Fruit fly (Drosophila melanogaster): ENCODE measurements around the gene CG2924.

CG2924 gene

DNA sequence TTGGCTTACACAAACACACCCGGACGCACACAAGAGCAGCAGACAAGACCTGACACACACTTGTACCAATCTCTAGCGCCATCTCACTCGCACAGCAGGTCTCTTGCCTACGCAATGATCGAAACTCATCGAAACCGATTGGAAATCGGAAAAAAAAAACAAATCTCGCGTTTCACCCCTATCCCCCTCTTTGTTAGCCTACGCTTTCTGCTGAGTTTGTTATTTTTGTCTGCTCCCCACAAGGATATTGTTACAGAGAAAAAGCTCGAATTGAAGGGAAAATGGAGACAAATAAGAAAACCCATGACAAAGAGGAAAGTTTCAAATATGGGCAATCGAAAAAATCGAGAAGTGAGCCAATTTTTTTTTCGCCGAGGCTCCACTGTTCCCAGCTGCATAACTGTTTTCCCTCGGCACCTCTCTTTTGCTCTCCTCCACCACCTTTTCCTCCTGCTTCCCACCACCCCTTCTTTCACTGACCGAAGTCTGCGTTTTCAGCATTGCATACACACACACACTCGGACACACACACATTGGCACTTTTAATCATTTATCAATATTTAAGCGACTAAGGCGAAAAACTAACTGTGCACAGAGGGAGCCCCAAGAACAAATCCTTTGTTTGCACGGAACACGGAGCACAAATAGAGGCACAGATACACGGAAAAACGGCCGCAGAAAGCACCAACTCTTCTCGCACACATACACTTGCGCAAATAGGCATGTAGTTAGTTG, 572 bp downstream of the CG2924 start (continued):
- no peak for TF ChIP-seq CG34376 (GFP tag; optimal IDR thresholded peaks at IDR 0.05)
- TF ChIP-seq CG12219 (GFP tag; optimal IDR thresholded peaks at IDR 0.05), result no peak
- TF ChIP-seq cas (GFP tag; IDR thresholded peaks at IDR 0.05), result no peak
- peak; percentile 56 for TF ChIP-seq Drgx (GFP tag; IDR thresholded peaks at IDR 0.05)
- no peak for TF ChIP-seq otp (GFP tag; IDR thresholded peaks at IDR 0.05)
- no peak for TF ChIP-seq da (GFP tag; optimal IDR thresholded peaks at IDR 0.05)
- TF ChIP-seq Dp (GFP tag; optimal IDR thresholded peaks at IDR 0.05), result no peak
- peak; percentile 12 for TF ChIP-seq CG8290 (GFP tag; optimal IDR thresholded peaks at IDR 0.05)
- TF ChIP-seq CG8290 (tag; optimal IDR thresholded peaks at IDR 0.05), result peak in 1 of 2 experiments; percentile 42
- TF ChIP-seq ftz-f1 (GFP tag; optimal IDR thresholded peaks at IDR 0.05), result no peak
- no peak for TF ChIP-seq fd64A (GFP tag; optimal IDR thresholded peaks at IDR 0.05)
- TF ChIP-seq Atf-2 (GFP tag; optimal IDR thresholded peaks at IDR 0.05), result no peak
- TF ChIP-seq wdn (GFP tag; IDR thresholded peaks at IDR 0.05), result no peak
- 0 out of 3 replicates have a peak, but pooled peaks have one; percentile 5 for TF ChIP-seq Aef1 (GFP tag; IDR thresholded peaks at IDR 0.05)
- no peak for TF ChIP-seq Adf1 (GFP tag; IDR thresholded peaks at IDR 0.05)
- TF ChIP-seq CG15011 (GFP tag; optimal IDR thresholded peaks at IDR 0.05), result no peak
- no peak for TF ChIP-seq CG17186 (GFP tag; optimal IDR thresholded peaks at IDR 0.05)
- TF ChIP-seq Kr (GFP tag; optimal IDR thresholded peaks at IDR 0.05), result peak; percentile 58
- TF ChIP-seq Atf6 (GFP tag; IDR thresholded peaks at IDR 0.05), result no peak
- no peak for TF ChIP-seq Lim3 (GFP tag; IDR thresholded peaks at IDR 0.05)
- no peak for TF ChIP-seq NK7.1 (GFP tag; optimal IDR thresholded peaks at IDR 0.05)
- no peak for TF ChIP-seq pnt (GFP tag; optimal IDR thresholded peaks at IDR 0.05)
- TF ChIP-seq CG34224 (GFP tag; IDR thresholded peaks at IDR 0.05; ENCODE audit: partially characterized antibody), result no peak
- no peak for TF ChIP-seq br (optimal IDR thresholded peaks at IDR 0.05)
- TF ChIP-seq Hr51 (GFP tag; optimal IDR thresholded peaks at IDR 0.05), result no peak
- TF ChIP-seq E2f2 (GFP tag; IDR thresholded peaks at IDR 0.05), result no peak
- no peak for TF ChIP-seq ken (GFP tag; IDR thresholded peaks at IDR 0.05)
- TF ChIP-seq ranshi (GFP tag; IDR thresholded peaks at IDR 0.05), result no peak
- no peak for TF ChIP-seq dmrt99B (tag; optimal IDR thresholded peaks at IDR 0.05)
- TF ChIP-seq CG33213 (GFP tag; optimal IDR thresholded peaks at IDR 0.05), result no peak
- TF ChIP-seq Hr3 (GFP tag; optimal IDR thresholded peaks at IDR 0.05), result no peak
- TF ChIP-seq CG1647 (GFP tag; optimal IDR thresholded peaks at IDR 0.05), result no peak
- 0 out of 2 replicates have a peak, but pooled peaks have one; percentile 9 for TF ChIP-seq CG9932 (GFP tag; IDR thresholded peaks at IDR 0.05)
- TF ChIP-seq CG14441 (GFP tag; IDR thresholded peaks at IDR 0.05), result no peak
- no peak for TF ChIP-seq jigr1 (GFP tag; IDR thresholded peaks at IDR 0.05)
- no peak for TF ChIP-seq mam (GFP tag; optimal IDR thresholded peaks at IDR 0.05)
- no peak for TF ChIP-seq Mrtf (GFP tag; IDR thresholded peaks at IDR 0.05)
- no peak for TF ChIP-seq MESR4 (GFP tag; optimal IDR thresholded peaks at IDR 0.05)
- TF ChIP-seq CG18599 (GFP tag; optimal IDR thresholded peaks at IDR 0.05), result no peak
- TF ChIP-seq CG14710 (tag; optimal IDR thresholded peaks at IDR 0.05), result no peak
- TF ChIP-seq CG2678 (tag; optimal IDR thresholded peaks at IDR 0.05), result no peak
- TF ChIP-seq CG11560 (tag; IDR thresholded peaks at IDR 0.05), result no peak
- TF ChIP-seq CG6791 (GFP tag; IDR thresholded peaks at IDR 0.05; ENCODE audit: partially characterized antibody), result 0 out of 3 replicates have a peak, but pooled peaks have one; percentile 23
- no peak for TF ChIP-seq ssp (GFP tag; IDR thresholded peaks at IDR 0.05)
- TF ChIP-seq Mad (GFP tag; optimal IDR thresholded peaks at IDR 0.05), result no peak
- no peak for TF ChIP-seq CG7839 (tag; optimal IDR thresholded peaks at IDR 0.05)
- no peak for TF ChIP-seq ATbp (GFP tag; optimal IDR thresholded peaks at IDR 0.05)
- TF ChIP-seq Ssrp (tag; optimal IDR thresholded peaks at IDR 0.05), result no peak
- TF ChIP-seq Deaf1 (tag; optimal IDR thresholded peaks at IDR 0.05), result no peak
- TF ChIP-seq onecut (GFP tag; IDR thresholded peaks at IDR 0.05), result no peak
- no peak for TF ChIP-seq CG10274 (GFP tag; optimal IDR thresholded peaks at IDR 0.05)

All from whole organism, embryonic.